Worm (Caenorhabditis elegans) whole organism, midembryonic: ENCODE results near the gene sss-1.

Experiments
- T22C8.4 ChIP-seq: fragments of 200-800 bp; sonication (Bioruptor generic); IDR thresholded peaks from 2 replicates; pipeline ENCODE4 v1.3.6; 2022; ENCODE audit warnings: missing genetic modification characterization, missing compliant biosample characterization
- cog-1 ChIP-seq: sonication (generic microtip); optimal IDR thresholded peaks from 2 replicates; lab custom pipeline; 2016; ENCODE audit warnings: missing genetic modification characterization, missing compliant biosample characterization
- flt-1 ChIP-seq: fragments of 200-800 bp; sonication (Bioruptor generic); IDR thresholded peaks from 2 replicates; pipeline ENCODE4 v1.3.6; 2022; ENCODE audit warnings: missing genetic modification characterization, missing compliant biosample characterization
- klf-2 ChIP-seq: fragments of 200-800 bp; sonication (Bioruptor generic); conservative IDR thresholded peaks from 2 replicates; pipeline ENCODE4 v1.3.6; 2022; ENCODE audit warnings: missing genetic modification reagents, missing genetic modification characterization, missing compliant biosample characterization
- med-1 ChIP-seq: sonication (generic microtip); optimal IDR thresholded peaks from 2 replicates; lab custom pipeline; 2017; ENCODE audit warnings: missing genetic modification characterization, mild to moderate bottlenecking, missing compliant biosample characterization, antibody characterized with exemption, missing genetic modification reagents; ENCODE audit not compliant: insufficient read depth
- ref-1 ChIP-seq: fragments of 200-800 bp; sonication (Bioruptor generic); conservative IDR thresholded peaks from 2 replicates; pipeline ENCODE4 v1.3.6; 2022; ENCODE audit warnings: missing genetic modification reagents, missing genetic modification characterization, missing compliant biosample characterization
- tab-1 ChIP-seq: fragments of 200-800 bp; sonication (Bioruptor generic); IDR thresholded peaks from 2 replicates; pipeline ENCODE4 v1.3.6; 2022; ENCODE audit warnings: missing genetic modification characterization, missing compliant biosample characterization
- ztf-23 ChIP-seq: fragments of 200-800 bp; sonication (Bioruptor generic); IDR thresholded peaks from 2 replicates; pipeline ENCODE4 v1.3.6; 2022; ENCODE audit warnings: missing genetic modification reagents, missing genetic modification characterization, missing compliant biosample characterization
- ztf-29 ChIP-seq: fragments of 200-800 bp; sonication (Bioruptor generic); IDR thresholded peaks from 2 replicates; pipeline ENCODE4 v1.3.6; 2022; ENCODE audit warnings: missing genetic modification reagents, missing genetic modification characterization, missing compliant biosample characterization

The sss-1 gene

DNA sequence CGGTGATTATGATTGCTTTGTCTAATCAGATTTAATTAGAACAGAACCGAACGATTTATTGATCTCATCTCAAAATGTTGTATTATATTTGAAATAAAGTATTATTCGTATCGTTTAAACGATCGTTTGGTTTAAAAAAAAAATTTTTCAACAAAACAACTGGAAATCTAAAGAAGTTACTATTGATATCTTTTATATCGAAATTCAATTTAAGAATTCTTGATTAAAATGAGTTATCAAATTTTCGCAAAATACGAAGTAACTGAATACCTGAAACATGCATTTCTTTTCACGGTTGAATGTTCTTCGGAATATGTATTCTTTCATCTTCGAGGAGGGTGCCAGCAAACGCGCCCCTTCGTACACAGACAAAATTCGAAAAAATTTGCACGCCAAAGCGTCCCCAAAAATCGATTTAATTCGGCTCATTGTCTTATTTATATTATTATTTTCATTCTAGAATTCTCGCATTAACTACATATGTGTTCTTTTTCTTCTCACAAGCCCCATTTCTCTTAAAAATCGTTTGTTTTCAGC is 35.5 kb downstream of the sss-1 start, which contains the start of gene npp-1:
TSS of gene npp-1 (plus strand) at position 537 of the 537 bp plus-strand sequence.
- no peak for TF ChIP-seq ref-1 (GFP tag; lab: Robert Waterston, UW)

DNA sequence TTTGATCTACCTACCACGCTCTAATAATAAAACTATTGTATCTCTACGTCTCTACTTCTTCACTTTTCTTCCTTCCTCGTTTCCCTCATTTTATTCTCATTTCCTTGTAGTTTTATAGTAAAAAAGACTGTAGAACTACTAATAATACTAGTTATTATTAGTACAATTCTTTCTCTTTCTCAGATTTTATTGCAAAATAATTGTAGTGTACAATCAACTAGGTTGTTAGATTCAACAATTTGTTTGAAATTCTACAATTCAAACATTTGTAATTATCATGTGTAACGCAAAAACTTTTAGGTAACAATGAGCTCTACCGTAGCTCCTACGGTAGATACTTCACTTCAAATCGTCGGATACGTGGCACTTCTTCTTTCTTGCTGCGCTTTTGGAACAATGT is 37.8 kb downstream of the sss-1 start, which contains the start of gene K07F5.12:
TSS of gene K07F5.12 (plus strand) at position 301 of the 400 bp plus-strand sequence.
- TF ChIP-seq cog-1 (tag; lab: Kevin White, UChicago) (no peak), klf-2 (GFP tag; lab: Robert Waterston, UW) (no peak), med-1 (GFP tag; lab: Kevin White, UChicago) (no peak), ztf-29 (GFP tag; lab: Robert Waterston, UW) (no peak), flt-1 (GFP tag; lab: Robert Waterston, UW) (no peak), ztf-23 (GFP tag; lab: Robert Waterston, UW) (no peak), T22C8.4 (GFP tag; lab: Robert Waterston, UW) (no peak), tab-1 (GFP tag; lab: Robert Waterston, UW) (no peak), ref-1 (GFP tag; lab: Robert Waterston, UW) (no peak)

ce11 chrIV:9854952-9855351 is 38.6 kb downstream of the sss-1 start:
- no peak for TF ChIP-seq flt-1 (GFP tag; lab: Robert Waterston, UW)
- TF ChIP-seq klf-2 (GFP tag; lab: Robert Waterston, UW), result no peak
- TF ChIP-seq ztf-29 (GFP tag; lab: Robert Waterston, UW), result no peak
- TF ChIP-seq ztf-23 (GFP tag; lab: Robert Waterston, UW), result no peak
- TF ChIP-seq ref-1 (GFP tag; lab: Robert Waterston, UW), result no peak
- TF ChIP-seq cog-1 (tag; lab: Kevin White, UChicago), result no peak
- TF ChIP-seq T22C8.4 (GFP tag; lab: Robert Waterston, UW), result no peak
- no peak for TF ChIP-seq tab-1 (GFP tag; lab: Robert Waterston, UW)
- TF ChIP-seq med-1 (GFP tag; lab: Kevin White, UChicago), result no peak

ce11 chrIV:9852818-9853466 is 40.6 kb downstream of the sss-1 start:
- TF ChIP-seq klf-2 (GFP tag; lab: Robert Waterston, UW) (no peak), ztf-29 (GFP tag; lab: Robert Waterston, UW) (no peak), flt-1 (GFP tag; lab: Robert Waterston, UW) (no peak)

DNA sequence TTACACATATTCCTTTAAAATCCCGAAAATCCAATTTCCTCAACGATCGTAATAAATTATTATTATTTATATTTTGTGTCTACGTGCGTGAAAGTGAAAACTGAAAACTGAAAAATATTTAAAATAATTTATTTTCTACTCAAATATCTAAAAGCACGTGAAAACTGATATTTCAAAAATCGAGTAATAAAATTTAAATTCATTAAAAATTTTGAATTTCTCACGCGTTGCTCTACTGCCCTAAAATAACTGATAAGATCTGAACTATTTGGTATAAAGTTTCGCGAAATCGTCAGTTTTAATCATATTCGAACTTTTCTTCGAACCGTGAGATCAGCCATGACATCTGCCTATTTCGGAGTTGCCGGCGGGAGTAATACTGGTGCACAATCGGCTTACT is 41.3 kb downstream of the sss-1 start, which contains the start of gene ssq-1:
TSS of gene ssq-1 (plus strand) at position 301 of the 400 bp plus-strand sequence.
- TF ChIP-seq cog-1 (tag; lab: Kevin White, UChicago) (no peak), tab-1 (GFP tag; lab: Robert Waterston, UW) (no peak), klf-2 (GFP tag; lab: Robert Waterston, UW) (no peak), med-1 (GFP tag; lab: Kevin White, UChicago) (no peak), ztf-29 (GFP tag; lab: Robert Waterston, UW) (no peak), ref-1 (GFP tag; lab: Robert Waterston, UW) (no peak), ztf-23 (GFP tag; lab: Robert Waterston, UW) (no peak), flt-1 (GFP tag; lab: Robert Waterston, UW) (no peak), T22C8.4 (GFP tag; lab: Robert Waterston, UW) (no peak)

DNA sequence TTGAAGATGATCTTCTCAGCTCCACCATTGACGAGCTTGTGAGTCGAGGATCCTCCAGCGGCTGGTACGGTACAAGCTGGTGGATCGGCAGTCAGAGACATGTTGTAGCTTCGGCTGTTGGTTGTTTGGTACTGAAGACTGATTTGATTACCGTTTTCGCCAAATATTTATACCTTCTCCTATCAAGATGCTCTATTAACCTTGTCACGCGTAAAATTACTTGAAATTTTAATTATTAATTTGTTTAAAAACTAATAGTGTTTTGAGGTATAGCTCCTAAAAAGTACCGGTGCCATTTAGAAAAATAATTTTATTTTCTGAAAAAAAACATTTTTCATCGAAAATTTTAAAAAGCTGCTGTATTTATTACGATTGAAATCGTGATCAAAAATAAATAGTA is 42.6 kb downstream of the sss-1 start, which contains the start of gene ssp-10:
TSS of gene ssp-10 (minus strand) at position 101 of the 400 bp plus-strand sequence.
- no peak for TF ChIP-seq flt-1 (GFP tag; lab: Robert Waterston, UW)
- no peak for TF ChIP-seq T22C8.4 (GFP tag; lab: Robert Waterston, UW)
- TF ChIP-seq tab-1 (GFP tag; lab: Robert Waterston, UW), result no peak
- no peak for TF ChIP-seq ztf-29 (GFP tag; lab: Robert Waterston, UW)
- no peak for TF ChIP-seq ztf-23 (GFP tag; lab: Robert Waterston, UW)
- no peak for TF ChIP-seq klf-2 (GFP tag; lab: Robert Waterston, UW)

- no peak for TF ChIP-seq ref-1 (GFP tag; lab: Robert Waterston, UW)
- TF ChIP-seq med-1 (GFP tag; lab: Kevin White, UChicago), result no peak
- no peak for TF ChIP-seq cog-1 (tag; lab: Kevin White, UChicago)
- no peak for TF ChIP-seq flt-1 (GFP tag; lab: Robert Waterston, UW)
- no peak for TF ChIP-seq ztf-23 (GFP tag; lab: Robert Waterston, UW)
- TF ChIP-seq ztf-29 (GFP tag; lab: Robert Waterston, UW), result no peak
- TF ChIP-seq tab-1 (GFP tag; lab: Robert Waterston, UW), result no peak
- TF ChIP-seq klf-2 (GFP tag; lab: Robert Waterston, UW), result no peak
Observed at ce11 chrIV:9849624-9850023, 43.9 kb downstream of the sss-1 start, which contains the start of gene K07F5.8. K07F5.8 (minus strand) TSS chrIV:9849724.

DNA sequence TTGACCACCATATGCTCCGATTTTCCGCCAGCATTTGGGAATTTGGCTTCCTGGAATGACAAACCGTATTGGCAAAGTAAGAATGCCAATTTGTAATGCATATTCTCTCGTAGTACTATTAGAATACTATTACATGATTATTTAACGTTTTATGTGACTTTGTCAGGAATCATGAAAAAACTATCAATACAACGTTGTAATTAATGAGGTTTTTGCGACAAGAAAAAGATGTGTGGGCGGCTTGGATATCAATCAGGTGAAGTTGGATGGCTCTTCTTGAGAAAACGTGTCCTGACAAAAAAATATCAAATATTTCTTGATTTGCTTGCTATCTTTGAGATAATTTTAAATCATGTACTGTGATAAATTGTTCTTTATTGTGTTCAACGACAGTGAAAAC is 45.5 kb downstream of the sss-1 start, which contains the start of gene K07F5.7:
TSS of gene K07F5.7 (minus strand) at position 101 of the 400 bp plus-strand sequence.
- no peak for TF ChIP-seq flt-1 (GFP tag; lab: Robert Waterston, UW)
- no peak for TF ChIP-seq ref-1 (GFP tag; lab: Robert Waterston, UW)
- no peak for TF ChIP-seq ztf-23 (GFP tag; lab: Robert Waterston, UW)
- no peak for TF ChIP-seq ztf-29 (GFP tag; lab: Robert Waterston, UW)
- TF ChIP-seq klf-2 (GFP tag; lab: Robert Waterston, UW), result no peak
- TF ChIP-seq T22C8.4 (GFP tag; lab: Robert Waterston, UW), result no peak
- TF ChIP-seq med-1 (GFP tag; lab: Kevin White, UChicago), result no peak
- TF ChIP-seq cog-1 (tag; lab: Kevin White, UChicago), result no peak
- TF ChIP-seq tab-1 (GFP tag; lab: Robert Waterston, UW), result no peak

DNA sequence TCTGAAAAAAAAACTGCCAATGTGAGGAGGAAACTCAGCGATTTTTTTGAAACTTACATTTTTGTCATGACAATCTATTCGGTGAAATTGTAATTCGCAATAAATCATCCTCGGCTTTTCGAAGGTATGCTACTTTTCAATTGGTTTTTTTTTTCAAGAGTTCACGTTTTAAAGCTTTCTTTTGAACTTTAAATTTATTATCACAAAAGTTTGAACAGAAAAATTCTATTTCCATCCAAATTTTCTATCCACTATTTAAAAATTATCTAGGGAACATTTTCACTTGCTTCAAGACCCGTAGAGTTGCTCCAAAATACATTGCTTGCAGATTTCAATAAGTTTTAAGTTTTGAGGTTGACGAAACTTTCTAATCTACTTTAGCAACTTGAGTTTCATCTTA is 47.0 kb downstream of the sss-1 start, which contains the start of gene K07F5.6:
TSS of gene K07F5.6 (minus strand) at position 101 of the 400 bp plus-strand sequence.
- no peak for TF ChIP-seq tab-1 (GFP tag; lab: Robert Waterston, UW)
- TF ChIP-seq ztf-29 (GFP tag; lab: Robert Waterston, UW), result no peak
- no peak for TF ChIP-seq ztf-23 (GFP tag; lab: Robert Waterston, UW)
- TF ChIP-seq med-1 (GFP tag; lab: Kevin White, UChicago), result no peak
